Worm (Caenorhabditis elegans) whole organism, mixed stage, embryonic: ENCODE results near the gene C05E11.3.

ENCODE experiments used
- ceh-43 ChIP-seq: fragments of 200-800 bp; sonication (Bioruptor generic); optimal IDR thresholded peaks from 2 replicates; lab custom pipeline; 2018; ENCODE audit warnings: mild to moderate bottlenecking, missing genetic modification characterization, moderate library complexity, missing compliant biosample characterization
- ces-1 ChIP-seq: fragments of 150-350 bp; optimal IDR thresholded peaks from 2 replicates; lab custom pipeline; 2014; ENCODE audit warnings: missing biosample characterization, missing genetic modification reagents, missing genetic modification characterization
- cnd-1 ChIP-seq: fragments of 200-800 bp; sonication (Bioruptor generic); optimal IDR thresholded peaks from 2 replicates; lab custom pipeline; 2018; ENCODE audit warnings: mild to moderate bottlenecking, missing genetic modification characterization, missing compliant biosample characterization
- lin-13 ChIP-seq: fragments of 150-350 bp; optimal IDR thresholded peaks from 2 replicates; lab custom pipeline; 2014; ENCODE audit warnings: missing biosample characterization, missing genetic modification characterization
- lsy-2 ChIP-seq: fragments of 150-350 bp; optimal IDR thresholded peaks from 2 replicates; lab custom pipeline; 2014; ENCODE audit warnings: missing biosample characterization, missing genetic modification characterization
- mep-1 ChIP-seq: fragments of 150-350 bp; optimal IDR thresholded peaks from 2 replicates; lab custom pipeline; 2017; ENCODE audit warnings: missing biosample characterization, missing genetic modification reagents, missing genetic modification characterization, inconsistent platforms
- nhr-237 ChIP-seq: fragments of 150-350 bp; optimal IDR thresholded peaks from 2 replicates; lab custom pipeline; 2014; ENCODE audit warnings: missing biosample characterization, missing genetic modification characterization
- nhr-28 ChIP-seq: fragments of 150-350 bp; optimal IDR thresholded peaks from 2 replicates; lab custom pipeline; 2014; ENCODE audit warnings: missing biosample characterization, missing genetic modification characterization
- snpc-4 ChIP-seq: fragments of 150-350 bp; optimal IDR thresholded peaks from 2 replicates; lab custom pipeline; 2014; ENCODE audit warnings: missing biosample characterization, missing genetic modification characterization
- unc-62 ChIP-seq: fragments of 150-350 bp; optimal IDR thresholded peaks from 2 replicates; lab custom pipeline; 2014; ENCODE audit warnings: missing biosample characterization, missing genetic modification reagents, missing genetic modification characterization

ce11 chrX:4597419-4597818 is 19.4 kb downstream of the C05E11.3 start:
- TF ChIP-seq snpc-4 (tag; lab: Kevin White, UChicago) (no peak), lin-13 (tag; lab: Kevin White, UChicago) (no peak), unc-62 (GFP tag; lab: Kevin White, UChicago) (no peak), cnd-1 (no peak), nhr-28 (tag; lab: Kevin White, UChicago) (no peak), ces-1 (no peak), ceh-43 (no peak), lsy-2 (no peak), mep-1 (tag; lab: Kevin White, UChicago) (no peak), nhr-237 (tag; lab: Kevin White, UChicago) (no peak)
